Fruit fly (Drosophila melanogaster): ENCODE data around the gene dpr8.

The dpr8 gene

dm6 chrX:14493779-14494401, 171.9 kb downstream of the dpr8 start (continued):
- TF ChIP-seq klu (GFP tag; IDR thresholded peaks at IDR 0.05): no peak
- peak; percentile 64; the same call in 2 of the 3 replicates for TF ChIP-seq ase (GFP tag; IDR thresholded peaks at IDR 0.05)
- no peak for TF ChIP-seq pzg (GFP tag; optimal IDR thresholded peaks at IDR 0.05)
- peak; percentile 91 for TF ChIP-seq ci (GFP tag; IDR thresholded peaks at IDR 0.05)
- no peak for TF ChIP-seq al (GFP tag; IDR thresholded peaks at IDR 0.05)
- TF ChIP-seq bbx (GFP tag; IDR thresholded peaks at IDR 0.05; ENCODE audit: partially characterized antibody): no peak
- peak; percentile 58; the same call in 2 of the 3 replicates for TF ChIP-seq tgo (GFP tag; IDR thresholded peaks at IDR 0.05)
- no peak for TF ChIP-seq Sry-δ (GFP tag; optimal IDR thresholded peaks at IDR 0.05)
- TF ChIP-seq B-H2 (GFP tag; optimal IDR thresholded peaks at IDR 0.05): no peak
- TF ChIP-seq cg (GFP tag; optimal IDR thresholded peaks at IDR 0.05): no peak
- TF ChIP-seq CG11247 (GFP tag; IDR thresholded peaks at IDR 0.05): no peak
- TF ChIP-seq CG13624 (GFP tag; optimal IDR thresholded peaks at IDR 0.05): no peak
- no peak for TF ChIP-seq CTCF (GFP tag; optimal IDR thresholded peaks at IDR 0.05)
- no peak for TF ChIP-seq CG1792 (GFP tag; optimal IDR thresholded peaks at IDR 0.05)
- no peak for TF ChIP-seq CG11456 (GFP tag; IDR thresholded peaks at IDR 0.05)
- no peak for TF ChIP-seq MTF-1 (GFP tag; optimal IDR thresholded peaks at IDR 0.05; ENCODE audit: borderline replicate concordance)
- TF ChIP-seq CG14667 (GFP tag; IDR thresholded peaks at IDR 0.05): peak; percentile 62
- TF ChIP-seq vfl (GFP tag; optimal IDR thresholded peaks at IDR 0.05): no peak
- TF ChIP-seq Sox102F (GFP tag; optimal IDR thresholded peaks at IDR 0.05): peak; percentile 90
- TF ChIP-seq mam (GFP tag; optimal IDR thresholded peaks at IDR 0.05): no peak
- TF ChIP-seq sqz (GFP tag; optimal IDR thresholded peaks at IDR 0.05): no peak
- no peak for TF ChIP-seq CG33213 (GFP tag; optimal IDR thresholded peaks at IDR 0.05)
- TF ChIP-seq CG9876 (GFP tag; optimal IDR thresholded peaks at IDR 0.05): no peak
- no peak for TF ChIP-seq CG34376 (GFP tag; optimal IDR thresholded peaks at IDR 0.05)
- peak; percentile 75 for TF ChIP-seq CG10366 (GFP tag; IDR thresholded peaks at IDR 0.05)
- TF ChIP-seq oc (tag; optimal IDR thresholded peaks at IDR 0.05): peak; percentile 71
- peak; percentile 57; the same call in 1 of the 2 replicates for TF ChIP-seq CG6272 (GFP tag; IDR thresholded peaks at IDR 0.05)
- peak; percentile 51; the same call in 1 of the 2 replicates for TF ChIP-seq esg (GFP tag; conservative IDR thresholded peaks at IDR 0.05)
- no peak for TF ChIP-seq CG31388 (GFP tag; optimal IDR thresholded peaks at IDR 0.05)
- TF ChIP-seq D19B (GFP tag; optimal IDR thresholded peaks at IDR 0.05): no peak
- TF ChIP-seq CG12104 (GFP tag; optimal IDR thresholded peaks at IDR 0.05): no peak
- TF ChIP-seq CG7271 (tag; optimal IDR thresholded peaks at IDR 0.05): no peak
- no peak for TF ChIP-seq CG31365 (tag; optimal IDR thresholded peaks at IDR 0.05)
- peak; percentile 51; the same call in 1 of the 2 replicates for TF ChIP-seq CG32767 (GFP tag; IDR thresholded peaks at IDR 0.05)
- TF ChIP-seq CG10267 (tag; optimal IDR thresholded peaks at IDR 0.05): peak; percentile 57
- TF ChIP-seq Nf-YA (GFP tag; IDR thresholded peaks at IDR 0.05): peak; percentile 62
- TF ChIP-seq CG11723 (GFP tag; optimal IDR thresholded peaks at IDR 0.05): peak; percentile 38
- peak; percentile 2 for TF ChIP-seq org-1 (GFP tag; optimal IDR thresholded peaks at IDR 0.05)
- no peak for TF ChIP-seq CG16779 (GFP tag; IDR thresholded peaks at IDR 0.05)
- TF ChIP-seq wdn (GFP tag; IDR thresholded peaks at IDR 0.05): no peak
- no peak for TF ChIP-seq CG6175 (GFP tag; IDR thresholded peaks at IDR 0.05)
- TF ChIP-seq scrt (GFP tag; optimal IDR thresholded peaks at IDR 0.05): no peak
- TF ChIP-seq CG16813 (GFP tag; IDR thresholded peaks at IDR 0.05; ENCODE audit: partially characterized antibody): no peak
- peak; percentile 37; the same call in 1 of the 2 replicates for TF ChIP-seq seq (GFP tag; IDR thresholded peaks at IDR 0.05)
- TF ChIP-seq E2f2 (GFP tag; IDR thresholded peaks at IDR 0.05): peak; percentile 41; the same call in 1 of the 2 replicates
- TF ChIP-seq CG8765 (GFP tag; IDR thresholded peaks at IDR 0.05): no peak
- TF ChIP-seq CrebB (tag; optimal IDR thresholded peaks at IDR 0.05): no peak
- TF ChIP-seq CG9932 (GFP tag; IDR thresholded peaks at IDR 0.05): no peak
- no peak for TF ChIP-seq odd (GFP tag; optimal IDR thresholded peaks at IDR 0.05)
- no peak for TF ChIP-seq HmgZ (tag; optimal IDR thresholded peaks at IDR 0.05)
- no peak for TF ChIP-seq bigmax (GFP tag; optimal IDR thresholded peaks at IDR 0.05)
- no peak for TF ChIP-seq insv (GFP tag; optimal IDR thresholded peaks at IDR 0.05)

Data from whole organism, embryonic.